Worm (Caenorhabditis elegans) whole organism, late embryonic: ENCODE results near the gene Y40C5A.4.

ENCODE experiments used
- C38D4.7 ChIP-seq: fragments of 200-800 bp; sonication (Bioruptor generic); optimal IDR thresholded peaks from 2 replicates; lab custom pipeline; 2018; ENCODE audit warnings: mild to moderate bottlenecking, missing genetic modification characterization, moderate library complexity, missing compliant biosample characterization
- F13H6.1 ChIP-seq: sonication (generic microtip); optimal IDR thresholded peaks from 2 replicates; lab custom pipeline; 2016; ENCODE audit warnings: missing genetic modification characterization, missing compliant biosample characterization
- K02D7.2 ChIP-seq: sonication (generic microtip); optimal IDR thresholded peaks from 2 replicates; lab custom pipeline; 2017; ENCODE audit warnings: mild to moderate bottlenecking, missing genetic modification characterization, missing compliant biosample characterization
- T23F11.4 ChIP-seq: fragments of 200-800 bp; sonication (Bioruptor generic); optimal IDR thresholded peaks from 2 replicates; lab custom pipeline; 2018; ENCODE audit warnings: mild to moderate bottlenecking, missing genetic modification characterization, missing compliant biosample characterization
- Y22D7AL.16 ChIP-seq: sonication (generic microtip); optimal IDR thresholded peaks from 2 replicates; lab custom pipeline; 2016; ENCODE audit warnings: missing genetic modification characterization, missing compliant biosample characterization
- ahr-1 ChIP-seq: sonication (generic microtip); optimal IDR thresholded peaks from 2 replicates; lab custom pipeline; 2016; ENCODE audit warnings: missing genetic modification characterization, missing compliant biosample characterization
- ama-1 ChIP-seq: fragments of 150-350 bp; optimal IDR thresholded peaks from 2 replicates; lab custom pipeline; 2014
- ceh-14 ChIP-seq: sonication (generic microtip); optimal IDR thresholded peaks from 2 replicates; lab custom pipeline; 2016; ENCODE audit warnings: missing genotype, missing genetic modification characterization, missing compliant biosample characterization
- ceh-19 ChIP-seq: fragments of 200-800 bp; sonication (Bioruptor generic); optimal IDR thresholded peaks from 2 replicates; lab custom pipeline; 2018; ENCODE audit warnings: mild to moderate bottlenecking, missing genetic modification characterization, missing compliant biosample characterization
- ceh-2 ChIP-seq: sonication (generic microtip); optimal IDR thresholded peaks from 2 replicates; lab custom pipeline; 2016; ENCODE audit warnings: missing genotype, missing genetic modification characterization, missing compliant biosample characterization
- ceh-45 ChIP-seq: fragments of 200-800 bp; sonication (Bioruptor generic); IDR thresholded peaks from 2 replicates; pipeline ENCODE4 v1.3.6; 2022; ENCODE audit warnings: missing genetic modification reagents, missing genetic modification characterization, missing compliant biosample characterization
- ceh-48 ChIP-seq: sonication (generic microtip); optimal IDR thresholded peaks from 2 replicates; lab custom pipeline; 2016; ENCODE audit warnings: missing genetic modification characterization, inconsistent platforms, missing compliant biosample characterization
- ceh-9 ChIP-seq: sonication (generic microtip); optimal IDR thresholded peaks from 2 replicates; lab custom pipeline; 2016; ENCODE audit warnings: mild to moderate bottlenecking, missing genetic modification characterization, inconsistent platforms, missing compliant biosample characterization
- che-1 ChIP-seq: sonication (generic microtip); optimal IDR thresholded peaks from 2 replicates; lab custom pipeline; 2016; ENCODE audit warnings: mild to moderate bottlenecking, missing genetic modification characterization, missing compliant biosample characterization
- elt-2 ChIP-seq: sonication (generic microtip); optimal IDR thresholded peaks from 2 replicates; lab custom pipeline; 2016; ENCODE audit warnings: missing genetic modification reagents, missing genetic modification characterization, missing compliant biosample characterization
- eyg-1 ChIP-seq: sonication (generic microtip); optimal IDR thresholded peaks from 2 replicates; lab custom pipeline; 2016; ENCODE audit warnings: missing genotype, missing genetic modification characterization, missing compliant biosample characterization
- gmeb-2 ChIP-seq: sonication (generic microtip); optimal IDR thresholded peaks from 2 replicates; lab custom pipeline; 2016; ENCODE audit warnings: missing genetic modification characterization, inconsistent platforms, missing compliant biosample characterization
- hlh-13 ChIP-seq: fragments of 200-800 bp; sonication (Bioruptor generic); optimal IDR thresholded peaks from 2 replicates; lab custom pipeline; 2018; ENCODE audit warnings: mild to moderate bottlenecking, missing genetic modification characterization, missing compliant biosample characterization
- lin-11 ChIP-seq: fragments of 200-800 bp; sonication (Bioruptor generic); optimal IDR thresholded peaks from 2 replicates; lab custom pipeline; 2018; ENCODE audit warnings: mild to moderate bottlenecking, missing genetic modification characterization, missing compliant biosample characterization
- mec-3 ChIP-seq: sonication (generic microtip); optimal IDR thresholded peaks from 2 replicates; lab custom pipeline; 2016; ENCODE audit warnings: borderline replicate concordance, missing genetic modification characterization, missing compliant biosample characterization
- odd-2 ChIP-seq: sonication (generic microtip); optimal IDR thresholded peaks from 2 replicates; lab custom pipeline; 2017; ENCODE audit warnings: antibody characterized with exemption, mild to moderate bottlenecking, missing genetic modification characterization, missing compliant biosample characterization
- pha-4 ChIP-seq: fragments of 150-350 bp; optimal IDR thresholded peaks from 2 replicates; lab custom pipeline; 2018; ENCODE audit warnings: missing biosample characterization, missing genetic modification reagents, missing genetic modification characterization
- pqm-1 ChIP-seq: sonication (generic microtip); optimal IDR thresholded peaks from 2 replicates; lab custom pipeline; 2016; ENCODE audit warnings: missing genetic modification characterization, missing compliant biosample characterization
- pros-1 ChIP-seq: fragments of 150-350 bp; optimal IDR thresholded peaks from 2 replicates; lab custom pipeline; 2014; ENCODE audit warnings: missing biosample characterization, missing genetic modification reagents, missing genetic modification characterization
- sdc-2 ChIP-seq: sonication (generic microtip); optimal IDR thresholded peaks from 2 replicates; lab custom pipeline; 2016; ENCODE audit warnings: missing genotype, missing genetic modification characterization, missing compliant biosample characterization
- sox-2 ChIP-seq: fragments of 200-800 bp; sonication (Bioruptor generic); IDR thresholded peaks from 2 replicates; pipeline ENCODE4 v1.3.6; 2022; ENCODE audit warnings: missing genetic modification reagents, missing genetic modification characterization, missing compliant biosample characterization
- sox-4 ChIP-seq: sonication (generic microtip); optimal IDR thresholded peaks from 2 replicates; lab custom pipeline; 2017; ENCODE audit warnings: mild to moderate bottlenecking, missing genetic modification characterization, inconsistent platforms, missing compliant biosample characterization
- syd-9 ChIP-seq: sonication (generic microtip); optimal IDR thresholded peaks from 2 replicates; lab custom pipeline; 2016; ENCODE audit warnings: mild to moderate bottlenecking, missing genetic modification characterization, moderate library complexity, missing compliant biosample characterization
- tbx-2 ChIP-seq: sonication (generic microtip); optimal IDR thresholded peaks from 2 replicates; lab custom pipeline; 2016; ENCODE audit warnings: missing genetic modification characterization, missing compliant biosample characterization
- unc-3 ChIP-seq, 2 experiments: fragments of 200-800 bp in 1 of 2; sonication (Bioruptor generic) in 1 of 2; sonication (generic microtip) in 1 of 2; conservative IDR thresholded peaks in 1 of 2; optimal IDR thresholded peaks in 1 of 2; 2 replicates each; pipeline versions ENCODE4 v1.3.6 to Lab custom; 2016 to 2022; ENCODE audit warnings: missing compliant biosample characterization in 2 of 2, missing genetic modification characterization in 2 of 2, missing genetic modification reagents in 1 of 2
- unc-42 ChIP-seq: sonication (generic microtip); optimal IDR thresholded peaks from 2 replicates; lab custom pipeline; 2016; ENCODE audit warnings: missing genotype, missing genetic modification characterization, missing compliant biosample characterization
- unc-55 ChIP-seq: sonication (generic microtip); optimal IDR thresholded peaks from 2 replicates; lab custom pipeline; 2017; ENCODE audit warnings: missing biosample characterization, missing genetic modification reagents, missing genetic modification characterization
- zip-5 ChIP-seq: sonication (generic microtip); optimal IDR thresholded peaks from 2 replicates; lab custom pipeline; 2016; ENCODE audit warnings: missing genetic modification characterization, missing compliant biosample characterization

The Y40C5A.4 gene

DNA sequence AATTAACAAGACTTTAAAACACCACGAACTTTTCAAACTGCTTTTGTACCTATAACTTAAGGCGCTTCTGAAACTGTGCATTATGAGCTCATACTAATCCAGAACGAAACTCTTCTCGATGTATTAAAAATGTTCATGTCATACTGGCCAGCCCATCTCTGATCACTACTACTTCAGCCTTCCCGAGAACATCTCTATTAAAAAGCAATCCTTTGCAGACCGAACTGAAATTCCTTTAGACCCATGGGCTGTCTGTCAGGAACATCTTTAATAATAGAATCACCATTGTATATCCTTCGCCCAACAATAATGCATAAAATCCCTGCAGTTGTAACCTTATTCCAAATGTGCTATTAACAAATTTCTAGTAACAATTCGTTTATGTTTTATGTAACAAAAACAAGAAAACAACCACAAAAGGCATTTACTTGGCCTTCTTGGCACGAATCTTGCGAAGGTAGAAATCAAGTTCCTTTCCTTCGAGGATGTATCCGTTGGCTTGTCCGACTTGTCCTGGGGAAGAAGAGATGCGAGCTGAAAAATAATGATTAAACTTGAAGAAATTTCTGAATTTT is 52.2 kb downstream of the Y40C5A.4 start:
- TF ChIP-seq Y22D7AL.16 (tag; lab: Kevin White, UChicago): no peak
- TF ChIP-seq ceh-48 (tag; lab: Kevin White, UChicago): no peak
- no peak for TF ChIP-seq C38D4.7 (GFP tag; lab: Kevin White, UChicago)
- TF ChIP-seq ahr-1: no peak
- TF ChIP-seq pros-1: no peak
- no peak for TF ChIP-seq pqm-1 (tag; lab: Kevin White, UChicago)
- TF ChIP-seq sdc-2 (tag; lab: Kevin White, UChicago): no peak

DNA sequence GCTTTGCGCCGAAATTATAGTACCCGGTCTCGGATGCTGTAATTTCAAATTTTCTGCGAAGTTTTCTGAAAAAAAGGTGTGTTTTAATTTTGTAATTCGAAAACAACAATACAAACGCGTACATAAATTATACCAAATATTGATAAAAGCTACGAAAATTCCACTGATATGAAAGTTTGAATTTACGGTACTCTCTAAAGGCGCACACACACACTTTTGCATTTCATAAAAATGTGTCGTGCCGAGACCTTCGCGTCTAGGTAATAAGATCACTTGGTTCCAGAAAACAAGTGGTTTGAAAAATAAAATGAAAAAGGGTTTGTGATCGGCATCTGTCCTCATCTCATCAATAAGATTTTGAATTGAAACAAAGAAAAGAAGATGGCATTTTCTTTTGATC is 54.1 kb downstream of the Y40C5A.4 start:
- TF ChIP-seq che-1 (tag; lab: Kevin White, UChicago) (no peak), odd-2 (tag; lab: Kevin White, UChicago) (no peak), sox-4 (tag; lab: Kevin White, UChicago) (no peak), pha-4 (tag; lab: Kevin White, UChicago) (no peak), tbx-2 (tag; lab: Kevin White, UChicago) (no peak), ama-1 (no peak), lin-11 (tag; lab: Kevin White, UChicago) (no peak), unc-3 (GFP tag; conservative IDR thresholded peaks at IDR 0.05; lab: Robert Waterston, UW) (no peak), unc-3 (tag; optimal IDR thresholded peaks at IDR 0.05; lab: Kevin White, UChicago) (no peak), unc-55 (no peak), unc-42 (tag; lab: Kevin White, UChicago) (no peak), K02D7.2 (no peak), ceh-14 (tag; lab: Kevin White, UChicago) (no peak), zip-5 (tag; lab: Kevin White, UChicago) (no peak), gmeb-2 (tag; lab: Kevin White, UChicago) (no peak), ceh-9 (tag; lab: Kevin White, UChicago) (no peak)

DNA sequence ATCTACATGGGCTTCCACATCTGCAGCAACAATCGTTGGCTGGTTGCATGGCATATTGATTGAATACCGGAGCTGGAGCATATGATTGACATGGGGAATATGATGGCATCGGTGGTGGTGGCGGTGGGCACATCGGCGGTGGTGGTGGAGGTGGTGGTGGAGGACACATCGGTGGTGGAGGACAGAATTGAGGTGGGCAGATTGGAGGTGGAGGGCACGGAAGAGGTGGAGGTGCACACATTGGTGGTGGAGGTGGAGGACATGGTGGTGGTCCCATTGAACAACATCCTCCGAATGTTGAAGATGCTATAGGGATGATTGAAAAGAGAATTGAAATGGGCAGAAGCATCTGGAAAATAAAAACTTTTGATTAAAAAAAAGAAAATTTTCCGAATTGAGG is 54.5 kb downstream of the Y40C5A.4 start, which contains the start of gene grl-4:
grl-4 (minus strand) TSS at position 351 of the 400 bp plus-strand sequence.
- TF ChIP-seq ceh-19 (GFP tag; lab: Kevin White, UChicago) (no peak), elt-2 (tag; lab: Kevin White, UChicago) (no peak), eyg-1 (no peak), hlh-13 (GFP tag; lab: Kevin White, UChicago) (no peak), ceh-45 (GFP tag; lab: Robert Waterston, UW) (no peak), sox-2 (GFP tag; lab: Robert Waterston, UW) (no peak), mec-3 (tag; lab: Kevin White, UChicago) (no peak), syd-9 (tag; lab: Kevin White, UChicago) (no peak), ceh-2 (no peak), F13H6.1 (no peak)

DNA sequence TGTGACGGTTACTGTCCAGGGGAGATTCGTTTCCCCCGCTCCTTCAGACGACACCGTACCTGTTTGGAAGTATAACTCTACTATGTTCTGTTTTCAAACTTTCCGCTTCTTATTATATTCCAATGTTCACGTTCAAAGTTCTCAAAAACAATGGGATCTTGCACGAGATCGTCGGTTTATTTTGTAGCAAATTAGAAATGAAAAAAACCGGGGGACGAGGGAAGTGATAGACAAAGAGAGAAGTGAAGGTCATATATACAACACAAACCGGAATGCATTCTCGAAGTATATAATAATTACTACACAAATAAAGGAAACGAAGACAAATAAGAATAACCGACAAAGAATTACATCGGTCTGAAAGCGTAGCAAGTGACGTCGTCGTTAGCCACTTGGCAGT is 55.2 kb downstream of the Y40C5A.4 start:
- TF ChIP-seq che-1 (tag; lab: Kevin White, UChicago): no peak
- TF ChIP-seq F13H6.1: no peak
- TF ChIP-seq unc-3 (GFP tag; conservative IDR thresholded peaks at IDR 0.05; lab: Robert Waterston, UW): no peak
- TF ChIP-seq unc-3 (tag; optimal IDR thresholded peaks at IDR 0.05; lab: Kevin White, UChicago): no peak

DNA sequence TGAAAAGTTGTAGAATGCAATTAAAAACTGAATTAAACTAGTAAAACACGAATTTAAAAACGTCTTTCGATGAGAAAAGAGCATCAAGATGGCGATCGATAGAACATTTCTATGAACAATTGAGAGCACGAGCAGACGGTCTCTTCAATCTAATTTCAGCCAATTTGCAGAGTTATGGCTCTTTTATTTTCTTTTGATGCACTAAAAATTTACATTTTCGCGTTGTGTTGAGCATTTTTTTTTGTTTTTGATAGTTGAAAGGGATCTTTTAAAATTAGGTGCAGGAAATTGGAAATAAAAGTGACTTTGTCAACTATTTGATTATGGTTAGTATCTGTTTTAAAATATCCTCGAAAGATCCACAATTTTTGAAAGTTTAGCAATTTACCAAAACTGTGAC is 55.9 kb downstream of the Y40C5A.4 start, which contains the start of gene F42C5.6:
F42C5.6 (minus strand) TSS at position 101 of the 400 bp plus-strand sequence.
- TF ChIP-seq syd-9 (tag; lab: Kevin White, UChicago): no peak
- no peak for TF ChIP-seq T23F11.4
